Fruit fly (Drosophila melanogaster): ENCODE data around the gene rst.

The rst gene

DNA sequence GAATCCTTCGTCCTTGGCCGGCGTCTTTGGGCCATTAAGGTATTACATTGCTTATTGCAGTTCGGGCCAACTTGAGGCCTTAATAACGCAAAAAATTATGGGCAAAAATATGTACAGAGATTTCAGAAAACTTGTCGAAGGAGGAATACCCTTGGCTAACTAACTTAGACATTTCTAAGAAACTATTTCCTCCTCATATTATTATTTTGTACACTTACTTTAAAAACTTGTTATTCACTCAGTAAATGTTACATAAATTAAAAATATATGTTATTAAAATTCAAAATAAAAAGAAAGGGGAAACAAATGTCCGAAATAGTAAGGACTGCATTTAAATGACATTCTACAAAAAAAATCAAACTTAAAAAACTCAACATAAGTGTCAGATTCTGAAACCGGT is 39.6 kb upstream of the rst start:
- TF ChIP-seq wor (GFP tag; IDR thresholded peaks at IDR 0.05): no peak
- no peak for TF ChIP-seq Ssrp (tag; optimal IDR thresholded peaks at IDR 0.05)
- TF ChIP-seq Scr (GFP tag; IDR thresholded peaks at IDR 0.05; ENCODE audit: partially characterized antibody): no peak
- no peak for TF ChIP-seq Dbx (GFP tag; IDR thresholded peaks at IDR 0.05)
- no peak for TF ChIP-seq row (GFP tag; IDR thresholded peaks at IDR 0.05)
- TF ChIP-seq nau (GFP tag; optimal IDR thresholded peaks at IDR 0.05): no peak
- TF ChIP-seq Gug (GFP tag; IDR thresholded peaks at IDR 0.05): no peak
- TF ChIP-seq tap (tag; optimal IDR thresholded peaks at IDR 0.05): no peak
- no peak for TF ChIP-seq lilli (GFP tag; optimal IDR thresholded peaks at IDR 0.05)
- no peak for TF ChIP-seq CG14860 (GFP tag; IDR thresholded peaks at IDR 0.05; ENCODE audit: partially characterized antibody)
- no peak for TF ChIP-seq shn (GFP tag; optimal IDR thresholded peaks at IDR 0.05)
- no peak for TF ChIP-seq inv (GFP tag; IDR thresholded peaks at IDR 0.05; ENCODE audit: partially characterized antibody)

DNA sequence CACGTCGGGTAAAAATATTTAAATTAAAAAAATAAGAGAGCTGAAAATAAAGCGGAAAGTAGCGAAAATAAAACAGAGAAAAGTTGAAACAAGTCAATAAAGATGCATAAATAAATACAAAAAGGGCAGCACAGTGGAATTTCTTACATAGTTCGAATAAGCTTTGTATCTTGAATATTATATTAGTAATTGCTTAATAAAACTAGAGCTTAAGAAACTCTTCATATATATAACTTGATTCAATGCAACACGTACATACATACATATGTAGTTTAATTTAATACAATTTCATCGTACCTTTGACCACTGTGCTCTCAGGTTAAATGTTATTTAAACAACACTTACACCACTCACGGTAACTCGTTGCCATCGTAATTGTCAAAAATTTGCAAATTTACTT is 38.4 kb upstream of the rst start:
- TF ChIP-seq MTF-1 (GFP tag; optimal IDR thresholded peaks at IDR 0.05; ENCODE audit: borderline replicate concordance) (no peak), lilli (GFP tag; optimal IDR thresholded peaks at IDR 0.05) (no peak), CG6813 (GFP tag; optimal IDR thresholded peaks at IDR 0.05) (no peak), CG3281 (GFP tag; optimal IDR thresholded peaks at IDR 0.05) (no peak), CG3847 (GFP tag; IDR thresholded peaks at IDR 0.05) (no peak), CG12391 (tag; optimal IDR thresholded peaks at IDR 0.05) (no peak), CG6683 (GFP tag; optimal IDR thresholded peaks at IDR 0.05) (no peak), CG10274 (GFP tag; optimal IDR thresholded peaks at IDR 0.05) (no peak), gfzf (GFP tag; optimal IDR thresholded peaks at IDR 0.05) (no peak), YL-1 (GFP tag; optimal IDR thresholded peaks at IDR 0.05) (no peak), CG17385 (GFP tag; optimal IDR thresholded peaks at IDR 0.05) (no peak), CG15514 (GFP tag; optimal IDR thresholded peaks at IDR 0.05) (no peak), Deaf1 (tag; optimal IDR thresholded peaks at IDR 0.05) (no peak), CG11696 (GFP tag; IDR thresholded peaks at IDR 0.05) (no peak), Side (GFP tag; optimal IDR thresholded peaks at IDR 0.05) (no peak), CG5180 (GFP tag; optimal IDR thresholded peaks at IDR 0.05) (no peak), Hsf (GFP tag; optimal IDR thresholded peaks at IDR 0.05) (no peak), CG7987 (GFP tag; optimal IDR thresholded peaks at IDR 0.05) (no peak)

DNA sequence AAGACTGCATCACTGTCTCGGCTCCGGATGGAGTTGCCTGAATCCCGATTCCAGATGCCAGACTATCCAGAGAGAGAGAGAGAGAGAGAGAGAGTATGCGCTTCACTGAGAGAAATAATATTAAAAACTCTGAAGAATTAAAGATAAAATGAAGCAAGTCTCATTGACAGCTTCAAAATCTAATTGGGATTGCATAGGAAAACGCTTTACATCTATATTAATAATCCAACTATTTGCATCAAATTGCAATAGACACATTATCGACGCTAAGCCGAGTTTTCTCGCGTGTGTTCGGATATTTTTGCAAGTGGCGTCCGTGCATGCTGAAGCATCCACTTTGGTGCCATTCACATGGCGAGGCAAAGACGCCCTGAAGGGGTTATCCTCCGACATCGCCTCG is 36.4 kb upstream of the rst start:
- TF ChIP-seq pnt (GFP tag; optimal IDR thresholded peaks at IDR 0.05) (no peak), H15 (GFP tag; IDR thresholded peaks at IDR 0.05) (no peak), Xbp1 (GFP tag; optimal IDR thresholded peaks at IDR 0.05) (no peak), caup (GFP tag; optimal IDR thresholded peaks at IDR 0.05; ENCODE audit: severe bottlenecking) (no peak), CG8944 (GFP tag; optimal IDR thresholded peaks at IDR 0.05) (no peak), Hey (tag; optimal IDR thresholded peaks at IDR 0.05) (no peak), ato (GFP tag; IDR thresholded peaks at IDR 0.05; ENCODE audit: partially characterized antibody) (no peak), Camta (GFP tag; optimal IDR thresholded peaks at IDR 0.05) (no peak), crol (GFP tag; IDR thresholded peaks at IDR 0.05) (no peak), btn (GFP tag; optimal IDR thresholded peaks at IDR 0.05) (no peak), Abd-B (GFP tag; optimal IDR thresholded peaks at IDR 0.05) (no peak)

Measured in whole organism, embryonic.